Worm (Caenorhabditis elegans) whole organism, L4 larva: Measurements from ENCODE around the gene Y37E11AL.1.

Experiments used
- D1046.2 ChIP-seq: fragments of 200-800 bp; sonication (Bioruptor generic); IDR thresholded peaks from 2 replicates; pipeline ENCODE4 v1.3.6; 2022; ENCODE audit warnings: missing genetic modification characterization, missing compliant biosample characterization
- F37D6.2 ChIP-seq: sonication (generic microtip); optimal IDR thresholded peaks from 2 replicates; lab custom pipeline; 2016; ENCODE audit warnings: mild to moderate bottlenecking, missing genetic modification characterization, missing compliant biosample characterization
- F49E8.2 ChIP-seq: sonication (generic microtip); optimal IDR thresholded peaks from 2 replicates; lab custom pipeline; 2016; ENCODE audit warnings: missing compliant biosample characterization, mild to moderate bottlenecking, missing genetic modification characterization, borderline replicate concordance
- Y105C5A.15 ChIP-seq: fragments of 200-800 bp; sonication (Bioruptor generic); IDR thresholded peaks from 2 replicates; pipeline ENCODE4 v1.3.6; 2022; ENCODE audit warnings: missing genetic modification characterization, missing compliant biosample characterization
- attf-4 ChIP-seq: sonication (generic microtip); optimal IDR thresholded peaks from 3 replicates; lab custom pipeline; 2017; ENCODE audit warnings: missing biosample characterization, missing genetic modification characterization
- ceh-28 ChIP-seq: fragments of 150-350 bp; optimal IDR thresholded peaks from 2 replicates; lab custom pipeline; 2014; ENCODE audit warnings: missing biosample characterization, missing genetic modification reagents, missing genetic modification characterization
- ceh-82 ChIP-seq: sonication (generic microtip); optimal IDR thresholded peaks from 2 replicates; lab custom pipeline; 2017; ENCODE audit warnings: missing biosample characterization, missing genetic modification characterization
- ctbp-1 ChIP-seq: fragments of 200-800 bp; sonication (Bioruptor generic); IDR thresholded peaks from 2 replicates; pipeline ENCODE4 v1.3.6; 2022; ENCODE audit warnings: missing genetic modification reagents, missing genetic modification characterization, missing compliant biosample characterization
- daf-16 ChIP-seq, 3 experiments: sonication (generic microtip); optimal IDR thresholded peaks; 2 replicates each; lab custom pipeline; 2016 to 2017; ENCODE audit warnings: missing genetic modification characterization in 3 of 3, missing genetic modification reagents in 3 of 3, mild to moderate bottlenecking in 2 of 3, missing compliant biosample characterization in 2 of 3, missing biosample characterization in 1 of 3, moderate library complexity in 1 of 3
- daf-19 ChIP-seq: fragments of 200-800 bp; sonication (Bioruptor generic); conservative IDR thresholded peaks from 2 replicates; pipeline ENCODE4 v1.3.6; 2022; ENCODE audit warnings: missing genetic modification characterization, missing compliant biosample characterization
- daf-8 ChIP-seq: fragments of 200-800 bp; sonication (Bioruptor generic); IDR thresholded peaks from 2 replicates; pipeline ENCODE4 v1.3.6; 2022; ENCODE audit warnings: missing genetic modification characterization, missing compliant biosample characterization
- dmd-6 ChIP-seq: fragments of 200-800 bp; sonication (Bioruptor generic); IDR thresholded peaks from 2 replicates; pipeline ENCODE4 v1.3.6; 2022; ENCODE audit warnings: missing genetic modification reagents, missing genetic modification characterization, missing compliant biosample characterization
- dmd-8 ChIP-seq: fragments of 200-800 bp; sonication (Bioruptor generic); IDR thresholded peaks from 2 replicates; pipeline ENCODE4 v1.3.6; 2022; ENCODE audit warnings: missing genetic modification characterization, missing compliant biosample characterization
- dmd-9 ChIP-seq: fragments of 200-800 bp; sonication (Bioruptor generic); IDR thresholded peaks from 2 replicates; pipeline ENCODE4 v1.3.6; 2022; ENCODE audit warnings: missing genetic modification reagents, missing genetic modification characterization, missing compliant biosample characterization
- dpl-1 ChIP-seq: fragments of 150-350 bp; optimal IDR thresholded peaks from 2 replicates; lab custom pipeline; 2014; ENCODE audit warnings: missing biosample characterization, missing genetic modification reagents, missing genetic modification characterization
- egl-43 ChIP-seq: fragments of 200-800 bp; sonication (Bioruptor generic); IDR thresholded peaks from 2 replicates; pipeline ENCODE4 v1.3.6; 2022; ENCODE audit warnings: missing genetic modification reagents, missing genetic modification characterization, missing compliant biosample characterization
- fkh-10 ChIP-seq: fragments of 150-350 bp; optimal IDR thresholded peaks from 2 replicates; lab custom pipeline; 2014; ENCODE audit warnings: missing biosample characterization, missing genetic modification reagents, missing genetic modification characterization
- fos-1 ChIP-seq: fragments of 150-350 bp; optimal IDR thresholded peaks from 2 replicates; lab custom pipeline; 2014; ENCODE audit warnings: missing biosample characterization, missing genetic modification characterization
- gei-8 ChIP-seq: fragments of 200-800 bp; sonication (Bioruptor generic); optimal IDR thresholded peaks from 2 replicates; lab custom pipeline; 2018; ENCODE audit warnings: mild to moderate bottlenecking, missing genetic modification characterization, missing compliant biosample characterization
- jun-1 ChIP-seq: fragments of 150-350 bp; optimal IDR thresholded peaks from 2 replicates; lab custom pipeline; 2014; ENCODE audit warnings: missing biosample characterization, missing genetic modification reagents, missing genetic modification characterization
- lin-1 ChIP-seq: fragments of 200-800 bp; sonication (Bioruptor generic); IDR thresholded peaks from 2 replicates; pipeline ENCODE4 v1.3.6; 2022; ENCODE audit warnings: missing genetic modification reagents, missing genetic modification characterization, missing compliant biosample characterization
- lir-3 ChIP-seq: sonication (generic microtip); optimal IDR thresholded peaks from 2 replicates; lab custom pipeline; 2016; ENCODE audit warnings: mild to moderate bottlenecking, missing genetic modification characterization, missing compliant biosample characterization
- madf-5 ChIP-seq, 2 experiments: fragments of 200-800 bp; sonication (Bioruptor generic); IDR thresholded peaks; 2 replicates each; pipeline ENCODE4 v1.3.6; 2022; ENCODE audit warnings: missing compliant biosample characterization in 2 of 2, missing genetic modification characterization in 2 of 2
- mes-2 ChIP-seq: sonication (generic microtip); optimal IDR thresholded peaks from 2 replicates; lab custom pipeline; 2016; ENCODE audit warnings: missing genotype, mild to moderate bottlenecking, missing genetic modification characterization, missing compliant biosample characterization; ENCODE audit not compliant: poor library complexity, severe bottlenecking
- mxl-2 ChIP-seq: fragments of 200-800 bp; sonication (Bioruptor generic); conservative IDR thresholded peaks from 2 replicates; pipeline ENCODE4 v1.3.6; 2022; ENCODE audit warnings: missing genetic modification reagents, missing genetic modification characterization, missing compliant biosample characterization
- nhr-11 ChIP-seq: fragments of 150-350 bp; optimal IDR thresholded peaks from 2 replicates; lab custom pipeline; 2014; ENCODE audit warnings: missing biosample characterization, missing genetic modification characterization
- nhr-41 ChIP-seq: fragments of 200-800 bp; sonication (Bioruptor generic); IDR thresholded peaks from 2 replicates; pipeline ENCODE4 v1.3.6; 2022; ENCODE audit warnings: missing genetic modification reagents, missing genetic modification characterization, missing compliant biosample characterization
- nhr-48 ChIP-seq: sonication (generic microtip); optimal IDR thresholded peaks from 2 replicates; lab custom pipeline; 2016; ENCODE audit warnings: mild to moderate bottlenecking, missing genetic modification characterization, missing compliant biosample characterization
- saeg-2 ChIP-seq: fragments of 200-800 bp; sonication (Bioruptor generic); IDR thresholded peaks from 2 replicates; pipeline ENCODE4 v1.3.6; 2022; ENCODE audit warnings: missing genetic modification reagents, missing genetic modification characterization, missing compliant biosample characterization
- set-16 ChIP-seq: fragments of 200-800 bp; sonication (Bioruptor generic); IDR thresholded peaks from 2 replicates; pipeline ENCODE4 v1.3.6; 2022; ENCODE audit warnings: missing genetic modification reagents, missing genetic modification characterization, missing compliant biosample characterization
- snpc-4 ChIP-seq: fragments of 150-350 bp; optimal IDR thresholded peaks from 2 replicates; lab custom pipeline; 2014; ENCODE audit warnings: missing biosample characterization, missing genetic modification characterization
- spr-3 ChIP-seq: fragments of 200-800 bp; sonication (Bioruptor generic); optimal IDR thresholded peaks from 2 replicates; lab custom pipeline; 2018; ENCODE audit warnings: mild to moderate bottlenecking, missing genetic modification characterization, missing compliant biosample characterization
- unc-62 ChIP-seq, 3 experiments: fragments of 150-350 bp in 1 of 3; sonication (generic microtip); optimal IDR thresholded peaks in 2 of 3; peaks in 1 of 3; 1 replicate in 1 of 3; 2 replicates in 2 of 3; lab custom pipeline; 2014 to 2017; ENCODE audit warnings: missing biosample characterization in 3 of 3, missing genetic modification characterization in 3 of 3, missing genetic modification reagents in 3 of 3, missing genotype in 1 of 3
- ztf-7 ChIP-seq: fragments of 150-350 bp; optimal IDR thresholded peaks from 2 replicates; lab custom pipeline; 2014; ENCODE audit warnings: missing biosample characterization, missing genetic modification characterization

Gene Y37E11AL.1

DNA sequence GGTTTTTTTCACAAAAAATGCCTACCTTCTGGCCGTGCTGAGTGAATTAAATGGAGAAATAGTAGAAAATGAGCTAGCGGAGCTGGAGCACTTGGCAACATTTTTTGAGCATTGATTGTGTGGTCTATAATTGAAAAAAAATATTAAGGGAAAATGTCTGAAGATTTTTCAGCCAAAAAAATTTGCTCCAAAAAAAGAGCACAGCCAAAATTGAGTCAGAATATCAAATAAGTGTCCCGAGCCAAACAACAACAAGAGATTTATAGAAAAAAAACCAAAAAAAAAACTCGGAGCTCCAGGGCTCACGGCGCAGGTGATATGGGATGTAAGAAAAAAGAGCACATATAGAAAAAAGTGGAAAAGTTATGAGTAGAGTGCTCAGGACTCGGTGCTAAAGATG lies 40.7 kb upstream of the Y37E11AL.1 start, which contains the start of gene fmil-1:
TSS of gene fmil-1 (minus strand) at position 101 of the 400 bp plus-strand sequence.
- TF ChIP-seq dmd-9 (no peak), egl-43 (GFP tag; lab: Robert Waterston, UW) (no peak), nhr-11 (tag; lab: Kevin White, UChicago) (no peak), spr-3 (GFP tag; lab: Kevin White, UChicago) (no peak), dmd-8 (GFP tag; lab: Robert Waterston, UW) (no peak), attf-4 (no peak), F49E8.2 (no peak), daf-16 (GFP tag; optimal IDR thresholded peaks at IDR 0.05; lab: Kevin White, UChicago) (no peak), daf-16 (tag; optimal IDR thresholded peaks at IDR 0.05; lab: Kevin White, UChicago) (no peak), mxl-2 (GFP tag; lab: Robert Waterston, UW) (no peak), snpc-4 (tag; lab: Kevin White, UChicago) (no peak), daf-8 (GFP tag; lab: Robert Waterston, UW) (no peak), ceh-28 (tag; lab: Kevin White, UChicago) (no peak), nhr-48 (tag; lab: Kevin White, UChicago) (no peak), ctbp-1 (GFP tag; lab: Robert Waterston, UW) (no peak), lin-1 (GFP tag; lab: Robert Waterston, UW) (no peak), jun-1 (tag; lab: Kevin White, UChicago) (no peak), mes-2 (tag; lab: Kevin White, UChicago) (no peak), daf-19 (no peak), madf-5 (GFP tag; IDR thresholded peaks at IDR 0.05; lab: Robert Waterston, UW) (no peak), ceh-82 (no peak)
- TF ChIP-seq, all 104 proteins: peak for 0

DNA sequence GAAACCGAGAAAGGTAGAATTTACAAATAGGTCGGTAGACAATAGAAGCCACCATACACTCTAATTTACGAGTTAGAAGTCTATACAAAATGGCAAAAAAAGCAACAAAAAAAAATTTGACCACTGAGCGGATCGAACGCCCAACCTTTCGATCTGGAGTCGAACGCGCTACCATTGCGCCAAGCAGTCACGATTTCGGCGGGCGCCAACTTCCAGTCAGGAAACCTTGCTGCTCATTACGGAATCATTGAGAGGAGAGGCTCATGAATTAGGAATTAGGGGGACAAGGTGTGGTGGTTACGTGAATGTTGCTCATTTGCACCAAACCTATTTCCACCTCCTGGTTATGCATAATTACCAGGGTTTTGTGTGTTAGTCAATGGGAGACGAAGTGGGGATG lies 27.5 kb upstream of the Y37E11AL.1 start:
- no peak for TF ChIP-seq ztf-7 (tag; lab: Kevin White, UChicago)
- TF ChIP-seq nhr-41 (GFP tag; lab: Robert Waterston, UW) = no peak
- no peak for TF ChIP-seq saeg-2 (GFP tag; lab: Robert Waterston, UW)
- TF ChIP-seq, all 104 proteins: peak for 0

DNA sequence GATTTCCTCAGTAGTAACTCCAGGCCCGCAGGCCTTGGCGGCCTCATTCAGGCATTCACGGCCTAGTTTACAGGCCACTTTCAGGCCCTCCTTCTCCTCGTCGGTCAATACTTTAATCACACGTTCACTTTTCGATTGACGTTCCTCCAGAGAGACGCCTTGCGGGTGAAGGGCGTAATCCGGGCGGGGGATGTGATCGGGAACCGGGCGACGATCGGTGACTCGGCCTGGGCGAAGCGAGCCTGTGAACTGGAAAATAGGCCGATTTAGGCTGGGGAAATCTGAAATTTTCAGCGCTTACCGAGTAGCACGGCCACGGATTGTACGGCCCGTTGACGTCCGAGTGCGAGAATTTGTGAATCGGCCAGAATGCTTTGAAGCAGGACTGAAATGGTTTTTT lies 23.0 kb upstream of the Y37E11AL.1 start:
- no peak for TF ChIP-seq Y105C5A.15
- no peak for TF ChIP-seq snpc-4 (tag; lab: Kevin White, UChicago)
- TF ChIP-seq dpl-1 (GFP tag; lab: Kevin White, UChicago) = no peak
- no peak for TF ChIP-seq gei-8 (GFP tag; lab: Kevin White, UChicago)
- no peak for TF ChIP-seq daf-16 (GFP tag; optimal IDR thresholded peaks at IDR 0.05; lab: Kevin White, UChicago)
- no peak for TF ChIP-seq daf-16 (tag; optimal IDR thresholded peaks at IDR 0.05; lab: Kevin White, UChicago)
- TF ChIP-seq set-16 (GFP tag; lab: Robert Waterston, UW) = peak; percentile 73
- TF ChIP-seq fos-1 = no peak
- TF ChIP-seq D1046.2 = 0 out of 2 replicates have a peak, but pooled peaks have one; percentile 46
- TF ChIP-seq, all 104 proteins: peak for 2

DNA sequence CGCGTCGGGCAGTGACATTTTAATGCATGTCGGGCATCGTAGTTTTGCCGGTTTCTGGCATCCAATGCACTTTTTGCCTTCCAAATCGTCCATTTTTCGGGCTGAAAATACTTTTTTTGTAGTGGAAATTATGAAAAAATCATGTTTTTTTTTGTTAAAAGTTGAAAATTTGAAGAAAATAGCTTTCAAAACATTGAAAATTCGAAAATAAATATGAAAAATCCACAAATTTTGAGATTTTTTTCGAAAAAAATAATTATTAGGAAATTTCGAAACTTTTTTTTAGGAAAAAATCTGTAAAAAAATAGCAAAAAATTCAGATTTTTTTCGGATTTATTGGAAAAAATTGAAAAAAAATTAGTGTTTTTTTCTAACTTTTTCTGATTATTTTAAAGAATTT lies 22.5 kb upstream of the Y37E11AL.1 start, which contains the start of gene map-1:
TSS of gene map-1 (minus strand) at position 101 of the 400 bp plus-strand sequence.
- TF ChIP-seq unc-62 (GFP tag; optimal IDR thresholded peaks at IDR 0.05 in 1 of 2; lab: Kevin White, UChicago) (peak in 1 of 2 experiments; percentile 71), unc-62 (tag; optimal IDR thresholded peaks at IDR 0.05; lab: Kevin White, UChicago) (no peak), dmd-6 (GFP tag; lab: Robert Waterston, UW) (no peak)

DNA sequence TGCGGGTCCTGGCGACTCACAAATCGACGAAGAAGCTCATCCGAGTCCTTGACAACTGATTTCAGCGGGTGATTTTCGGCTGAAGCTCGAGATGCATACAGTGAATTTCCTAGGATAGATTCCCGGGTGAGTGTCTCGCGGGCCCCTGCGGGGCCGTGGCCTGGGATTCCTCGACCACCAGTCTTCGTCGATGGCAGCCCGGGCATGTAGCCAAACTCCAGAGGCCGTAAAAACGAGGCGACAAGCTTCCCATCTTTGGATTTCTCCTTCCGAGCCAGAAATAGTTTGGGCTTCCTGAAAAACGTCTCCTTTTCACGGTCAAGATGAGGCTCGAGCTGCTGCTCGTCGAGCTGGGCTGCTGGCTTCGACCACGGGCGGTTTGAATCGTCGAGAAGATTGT lies 21.2 kb upstream of the Y37E11AL.1 start:
- peak; percentile 71 for TF ChIP-seq set-16 (GFP tag; lab: Robert Waterston, UW)
- TF ChIP-seq F37D6.2 (tag; lab: Kevin White, UChicago) = no peak
- no peak for TF ChIP-seq lir-3 (tag; lab: Kevin White, UChicago)
- TF ChIP-seq fkh-10 = no peak
